Worm (Caenorhabditis elegans) whole organism, L1 larva: ENCODE measurements around the gene sex-1.

Experiments
- efl-3 ChIP-seq: fragments of 200-800 bp; sonication (Bioruptor generic); optimal IDR thresholded peaks from 2 replicates; lab custom pipeline; 2018; ENCODE audit warnings: mild to moderate bottlenecking, missing genetic modification characterization, missing compliant biosample characterization
- nhr-11 ChIP-seq: fragments of 150-350 bp; optimal IDR thresholded peaks from 2 replicates; lab custom pipeline; 2014; ENCODE audit warnings: missing biosample characterization, missing genetic modification characterization
- nhr-90 ChIP-seq: sonication (generic microtip); optimal IDR thresholded peaks from 2 replicates; lab custom pipeline; 2016; ENCODE audit warnings: mild to moderate bottlenecking, missing genetic modification characterization, missing compliant biosample characterization; ENCODE audit not compliant: poor library complexity
- rnt-1 ChIP-seq: sonication (generic microtip); optimal IDR thresholded peaks from 2 replicates; lab custom pipeline; 2016; ENCODE audit warnings: mild to moderate bottlenecking, missing genetic modification characterization, moderate library complexity, missing compliant biosample characterization
- snpc-4 ChIP-seq: fragments of 150-350 bp; optimal IDR thresholded peaks from 2 replicates; lab custom pipeline; 2014; ENCODE audit warnings: missing biosample characterization, missing genetic modification characterization
- unc-62 ChIP-seq: fragments of 150-350 bp; optimal IDR thresholded peaks from 2 replicates; lab custom pipeline; 2014; ENCODE audit warnings: missing biosample characterization, missing genetic modification reagents, missing genetic modification characterization
- zag-1 ChIP-seq: fragments of 150-350 bp; optimal IDR thresholded peaks from 2 replicates; lab custom pipeline; 2014; ENCODE audit warnings: missing biosample characterization, missing genetic modification characterization

DNA sequence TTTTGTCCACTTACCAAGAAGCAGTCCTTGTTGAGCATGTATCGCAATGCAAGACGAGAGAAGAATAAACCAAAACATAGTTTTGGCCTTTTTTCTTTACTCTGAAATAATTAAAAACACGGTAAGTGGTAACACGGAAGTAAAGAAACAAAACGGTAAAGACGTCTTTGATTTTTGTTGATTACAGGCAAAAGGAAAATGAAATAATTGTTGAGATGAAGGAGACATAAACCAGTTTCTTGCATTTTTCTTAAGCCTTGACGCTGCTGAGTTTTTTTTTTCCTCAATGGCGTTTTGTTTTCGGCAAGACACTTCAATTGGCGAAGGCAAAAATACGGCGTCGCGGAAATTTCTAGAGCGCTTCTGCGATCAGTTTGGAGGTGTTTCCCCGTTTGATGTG, 31.6 kb upstream of the sex-1 start, which contains the start of gene zipt-13:
- no peak for TF ChIP-seq snpc-4 (tag; lab: Kevin White, UChicago)
- TF ChIP-seq unc-62 (GFP tag; lab: Kevin White, UChicago), result no peak
- TF ChIP-seq nhr-90 (tag; lab: Kevin White, UChicago), result no peak
- no peak for TF ChIP-seq efl-3 (GFP tag; lab: Kevin White, UChicago)
- TF ChIP-seq rnt-1 (tag; lab: Kevin White, UChicago), result no peak
- TF ChIP-seq zag-1, result no peak
- no peak for TF ChIP-seq nhr-11 (tag; lab: Kevin White, UChicago)
